Worm (Caenorhabditis elegans) whole organism, mixed stage, embryonic: ENCODE results near the gene clec-63.

Experiments used
- M03D4.4 ChIP-seq: sonication (generic microtip); optimal IDR thresholded peaks from 2 replicates; lab custom pipeline; 2017; ENCODE audit warnings: mild to moderate bottlenecking, missing genetic modification characterization, missing compliant biosample characterization
- bed-3 ChIP-seq: fragments of 200-800 bp; sonication (Bioruptor generic); optimal IDR thresholded peaks from 3 replicates; lab custom pipeline; 2018; ENCODE audit warnings: mild to moderate bottlenecking, missing genetic modification characterization, moderate library complexity, missing compliant biosample characterization
- blmp-1 ChIP-seq: fragments of 150-350 bp; optimal IDR thresholded peaks from 2 replicates; lab custom pipeline; 2014; ENCODE audit warnings: missing biosample characterization, missing genetic modification characterization
- ceh-39 ChIP-seq: fragments of 150-350 bp; optimal IDR thresholded peaks from 2 replicates; lab custom pipeline; 2014; ENCODE audit warnings: missing biosample characterization, missing genetic modification characterization
- ceh-83 ChIP-seq: fragments of 200-800 bp; sonication (Bioruptor generic); optimal IDR thresholded peaks from 2 replicates; lab custom pipeline; 2018; ENCODE audit warnings: mild to moderate bottlenecking, missing genetic modification characterization, missing compliant biosample characterization
- ces-1 ChIP-seq: fragments of 150-350 bp; optimal IDR thresholded peaks from 2 replicates; lab custom pipeline; 2014; ENCODE audit warnings: missing biosample characterization, missing genetic modification reagents, missing genetic modification characterization
- elt-3 ChIP-seq: fragments of 150-350 bp; optimal IDR thresholded peaks from 2 replicates; lab custom pipeline; 2014; ENCODE audit warnings: missing biosample characterization, missing genetic modification characterization
- flh-1 ChIP-seq: fragments of 200-800 bp; sonication (Bioruptor generic); optimal IDR thresholded peaks from 2 replicates; lab custom pipeline; 2018; ENCODE audit warnings: mild to moderate bottlenecking, missing genetic modification characterization, moderate library complexity, missing compliant biosample characterization
- hlh-1 ChIP-seq: fragments of 150-350 bp; optimal IDR thresholded peaks from 2 replicates; lab custom pipeline; 2014; ENCODE audit warnings: missing biosample characterization, missing genetic modification reagents, missing genetic modification characterization
- lin-13 ChIP-seq: fragments of 150-350 bp; optimal IDR thresholded peaks from 2 replicates; lab custom pipeline; 2014; ENCODE audit warnings: missing biosample characterization, missing genetic modification characterization
- lin-32 ChIP-seq: fragments of 200-800 bp; sonication (Bioruptor generic); optimal IDR thresholded peaks from 2 replicates; lab custom pipeline; 2018; ENCODE audit warnings: mild to moderate bottlenecking, missing genetic modification characterization, missing compliant biosample characterization
- lsy-2 ChIP-seq: fragments of 150-350 bp; optimal IDR thresholded peaks from 2 replicates; lab custom pipeline; 2014; ENCODE audit warnings: missing biosample characterization, missing genetic modification characterization
- mab-5 ChIP-seq: fragments of 150-350 bp; optimal IDR thresholded peaks from 2 replicates; lab custom pipeline; 2014; ENCODE audit warnings: missing biosample characterization, missing genetic modification characterization
- mep-1 ChIP-seq: fragments of 150-350 bp; optimal IDR thresholded peaks from 2 replicates; lab custom pipeline; 2017; ENCODE audit warnings: missing biosample characterization, missing genetic modification reagents, missing genetic modification characterization, inconsistent platforms
- mls-2 ChIP-seq: sonication (generic microtip); optimal IDR thresholded peaks from 2 replicates; lab custom pipeline; 2016; ENCODE audit warnings: mild to moderate bottlenecking, missing genetic modification characterization, moderate library complexity, missing compliant biosample characterization
- nhr-12 ChIP-seq: fragments of 150-350 bp; optimal IDR thresholded peaks from 2 replicates; lab custom pipeline; 2014; ENCODE audit warnings: missing biosample characterization, missing genetic modification characterization
- nhr-2 ChIP-seq: fragments of 150-350 bp; optimal IDR thresholded peaks from 2 replicates; lab custom pipeline; 2014; ENCODE audit warnings: missing biosample characterization, missing genetic modification characterization
- nhr-237 ChIP-seq: fragments of 150-350 bp; optimal IDR thresholded peaks from 2 replicates; lab custom pipeline; 2014; ENCODE audit warnings: missing biosample characterization, missing genetic modification characterization
- nhr-28 ChIP-seq: fragments of 150-350 bp; optimal IDR thresholded peaks from 2 replicates; lab custom pipeline; 2014; ENCODE audit warnings: missing biosample characterization, missing genetic modification characterization
- nhr-76 ChIP-seq: sonication (generic microtip); optimal IDR thresholded peaks from 2 replicates; lab custom pipeline; 2017; ENCODE audit warnings: missing biosample characterization, missing genetic modification characterization
- pha-4 ChIP-seq: fragments of 150-350 bp; optimal IDR thresholded peaks from 2 replicates; lab custom pipeline; 2018; ENCODE audit warnings: missing biosample characterization, missing genetic modification reagents, missing genetic modification characterization
- sem-2 ChIP-seq: fragments of 200-800 bp; sonication (Bioruptor generic); optimal IDR thresholded peaks from 2 replicates; lab custom pipeline; 2018; ENCODE audit warnings: mild to moderate bottlenecking, missing genetic modification characterization, missing compliant biosample characterization
- snpc-4 ChIP-seq: fragments of 150-350 bp; optimal IDR thresholded peaks from 2 replicates; lab custom pipeline; 2014; ENCODE audit warnings: missing biosample characterization, missing genetic modification characterization
- sptf-1 ChIP-seq: sonication (generic microtip); optimal IDR thresholded peaks from 2 replicates; lab custom pipeline; 2017; ENCODE audit warnings: mild to moderate bottlenecking, missing genetic modification characterization, moderate library complexity, missing compliant biosample characterization
- tbx-8 ChIP-seq: fragments of 200-800 bp; sonication (Bioruptor generic); optimal IDR thresholded peaks from 2 replicates; lab custom pipeline; 2018; ENCODE audit warnings: mild to moderate bottlenecking, missing genetic modification characterization, moderate library complexity, missing compliant biosample characterization
- unc-120 ChIP-seq: sonication (generic microtip); optimal IDR thresholded peaks from 2 replicates; lab custom pipeline; 2017; ENCODE audit warnings: missing genetic modification characterization, missing compliant biosample characterization; ENCODE audit not compliant: poor library complexity, severe bottlenecking
- zip-8 ChIP-seq: fragments of 150-350 bp; optimal IDR thresholded peaks from 2 replicates; lab custom pipeline; 2014; ENCODE audit warnings: missing biosample characterization, missing genetic modification characterization
- ztf-11 ChIP-seq: fragments of 150-350 bp; optimal IDR thresholded peaks from 2 replicates; lab custom pipeline; 2014; ENCODE audit warnings: missing biosample characterization, missing genetic modification characterization

The clec-63 gene

ce11 chrII:12928241-12928640 is 32.8 kb downstream of the clec-63 start, which contains the start of gene F58G1.3:
Gene F58G1.3 (minus strand): TSS chrII:12928341.
- TF ChIP-seq M03D4.4 (tag; lab: Kevin White, UChicago) (no peak), blmp-1 (tag; lab: Kevin White, UChicago) (no peak), lsy-2 (tag; lab: Kevin White, UChicago) (no peak), hlh-1 (tag; lab: Kevin White, UChicago) (no peak)

DNA sequence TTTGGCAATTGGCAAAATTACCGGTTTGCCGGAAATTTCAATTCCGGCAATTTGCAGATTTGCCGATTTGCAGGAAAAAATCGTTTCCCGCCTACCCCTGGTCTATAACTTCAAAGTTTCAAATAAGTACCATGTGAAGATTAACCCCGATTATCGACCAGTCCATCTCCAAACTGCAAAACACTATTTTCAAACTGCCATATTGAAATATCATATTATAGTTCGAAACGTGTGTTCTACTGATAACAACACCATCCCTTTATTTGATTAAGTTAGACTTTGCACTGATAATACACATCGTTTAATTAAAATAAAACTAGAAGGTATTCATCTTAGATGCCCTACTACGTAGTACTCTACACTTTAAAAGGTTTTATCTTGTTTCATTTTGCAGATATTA is 34.7 kb downstream of the clec-63 start:
- TF ChIP-seq mls-2 (tag; lab: Kevin White, UChicago) (no peak), M03D4.4 (tag; lab: Kevin White, UChicago) (no peak), lin-32 (GFP tag; lab: Kevin White, UChicago) (no peak), elt-3 (tag; lab: Kevin White, UChicago) (no peak), sem-2 (GFP tag; lab: Kevin White, UChicago) (no peak), blmp-1 (tag; lab: Kevin White, UChicago) (no peak), nhr-2 (no peak), ztf-11 (no peak), zip-8 (no peak), lin-13 (tag; lab: Kevin White, UChicago) (no peak), mep-1 (no peak), pha-4 (no peak), flh-1 (GFP tag; lab: Kevin White, UChicago) (no peak), nhr-76 (tag; lab: Kevin White, UChicago) (no peak), ceh-39 (tag; lab: Kevin White, UChicago) (no peak), mab-5 (no peak), unc-120 (tag; lab: Kevin White, UChicago) (no peak), nhr-12 (tag; lab: Kevin White, UChicago) (no peak), nhr-28 (tag; lab: Kevin White, UChicago) (no peak)

DNA sequence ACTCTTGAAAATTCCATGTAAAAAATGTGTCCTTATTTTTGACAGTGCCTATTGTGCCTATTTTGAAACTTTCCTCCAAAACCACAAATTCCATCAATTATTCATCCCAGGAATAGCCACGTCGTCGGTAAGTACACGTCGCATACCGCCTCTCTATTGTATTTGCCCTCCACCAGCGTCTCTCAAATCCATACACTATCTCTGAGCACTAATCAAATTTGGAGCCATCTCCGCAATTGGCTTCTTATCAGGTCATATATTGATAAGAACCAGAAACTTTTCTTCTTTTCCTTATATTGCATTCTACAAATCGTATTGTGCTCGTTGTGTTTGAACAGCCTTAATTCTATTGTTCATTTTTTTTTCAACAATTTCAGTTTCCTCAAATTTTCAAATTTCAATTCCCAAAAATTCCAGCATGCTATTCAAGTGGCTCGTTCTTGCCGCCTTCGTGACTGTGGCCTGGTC is 36.1 kb downstream of the clec-63 start, which contains the start of gene dct-18:
TSS of gene dct-18 (plus strand) at position 418 of the 468 bp plus-strand sequence.
- TF ChIP-seq sem-2 (GFP tag; lab: Kevin White, UChicago) (no peak), M03D4.4 (tag; lab: Kevin White, UChicago) (no peak), bed-3 (GFP tag; lab: Kevin White, UChicago) (no peak), nhr-237 (no peak), nhr-76 (tag; lab: Kevin White, UChicago) (no peak), ceh-83 (GFP tag; lab: Kevin White, UChicago) (no peak)

ce11 chrII:12935259-12935658 is 39.8 kb downstream of the clec-63 start, which contains the start of gene lips-9:
Gene lips-9 (minus strand): TSS chrII:12935359.
- TF ChIP-seq mep-1 (no peak), ztf-11 (no peak), unc-120 (tag; lab: Kevin White, UChicago) (no peak), hlh-1 (tag; lab: Kevin White, UChicago) (no peak), blmp-1 (tag; lab: Kevin White, UChicago) (no peak)
- TF ChIP-seq, all 35 proteins: peak for 0

DNA sequence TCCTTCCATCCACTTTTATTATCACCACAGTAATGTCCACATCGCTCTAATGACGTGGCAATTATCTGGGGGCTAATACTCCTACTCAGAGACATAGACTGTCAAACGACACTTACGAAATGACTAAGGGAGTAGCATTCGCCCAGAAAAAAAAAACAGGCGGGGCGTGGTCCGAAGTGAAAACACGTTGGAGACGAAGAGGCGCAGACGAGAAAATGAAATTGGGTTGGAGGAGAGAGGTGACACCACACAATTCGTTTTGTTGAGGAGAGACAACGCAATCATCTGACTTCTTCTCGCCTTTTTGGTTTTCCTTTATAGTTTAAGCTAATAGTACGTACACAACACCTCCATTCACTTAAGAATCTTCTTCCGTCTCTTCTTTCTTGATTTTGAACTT is 43.7 kb downstream of the clec-63 start:
- TF ChIP-seq unc-120 (tag; lab: Kevin White, UChicago) (no peak), ztf-11 (no peak), ces-1 (GFP tag; lab: Kevin White, UChicago) (peak; percentile 61)

ce11 chrII:12939801-12940200 is 44.4 kb downstream of the clec-63 start, which contains the start of gene arrd-10:
Gene arrd-10 (plus strand): TSS chrII:12940101.
- no peak for TF ChIP-seq sptf-1 (tag; lab: Kevin White, UChicago)
- TF ChIP-seq ceh-83 (GFP tag; lab: Kevin White, UChicago): no peak
- no peak for TF ChIP-seq snpc-4 (tag; lab: Kevin White, UChicago)
- no peak for TF ChIP-seq hlh-1 (tag; lab: Kevin White, UChicago)

ce11 chrII:12942496-12942895 is 47.1 kb downstream of the clec-63 start:
- TF ChIP-seq tbx-8 (no peak), blmp-1 (tag; lab: Kevin White, UChicago) (no peak), unc-120 (tag; lab: Kevin White, UChicago) (no peak), elt-3 (tag; lab: Kevin White, UChicago) (peak; percentile 96), nhr-76 (tag; lab: Kevin White, UChicago) (no peak)
